Fruit fly (Drosophila melanogaster): ENCODE data around the gene CG34316.

The CG34316 gene

DNA sequence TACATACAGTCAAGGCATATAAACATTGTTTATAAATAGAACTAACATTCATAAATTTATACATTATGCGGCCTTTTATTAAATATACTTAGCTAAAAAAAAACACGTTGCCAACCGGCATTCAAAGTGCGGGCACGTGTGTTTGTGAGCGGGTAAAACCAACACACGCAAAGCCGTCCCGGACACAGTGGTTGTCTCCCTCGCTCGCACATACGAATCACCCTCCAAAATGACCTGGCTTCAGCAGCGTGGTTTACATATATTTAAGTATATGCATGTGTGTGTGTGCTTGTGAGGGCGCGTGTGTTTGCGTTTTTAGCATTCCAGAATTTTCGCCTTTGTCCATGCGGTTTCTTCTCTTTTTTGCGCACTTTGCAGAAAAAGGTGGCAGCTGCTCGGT, 13.1 kb downstream of the CG34316 start (continued):
- TF ChIP-seq Nf-YA (GFP tag; IDR thresholded peaks at IDR 0.05), result no peak
- TF ChIP-seq E2f1 (GFP tag; IDR thresholded peaks at IDR 0.05), result no peak
- TF ChIP-seq CG14441 (GFP tag; IDR thresholded peaks at IDR 0.05), result no peak
- no peak for TF ChIP-seq CG2120 (GFP tag; optimal IDR thresholded peaks at IDR 0.05)
- TF ChIP-seq CG11093 (GFP tag; IDR thresholded peaks at IDR 0.05), result no peak
- TF ChIP-seq CG10366 (GFP tag; IDR thresholded peaks at IDR 0.05), result no peak
- no peak for TF ChIP-seq CrebB (tag; optimal IDR thresholded peaks at IDR 0.05)
- TF ChIP-seq Ets65A (GFP tag), result peak; percentile 81
- no peak for TF ChIP-seq trh (GFP tag; optimal IDR thresholded peaks at IDR 0.05)
- TF ChIP-seq Opbp (GFP tag; IDR thresholded peaks at IDR 0.05; ENCODE audit: partially characterized antibody), result 0 out of 3 replicates have a peak, but pooled peaks have one; percentile 9
- TF ChIP-seq CG10543 (GFP tag; optimal IDR thresholded peaks at IDR 0.05), result peak; percentile 70
- no peak for TF ChIP-seq CG8290 (GFP tag; optimal IDR thresholded peaks at IDR 0.05)
- TF ChIP-seq CG8290 (tag; optimal IDR thresholded peaks at IDR 0.05), result peak in 1 of 2 experiments; percentile 29
- no peak for TF ChIP-seq Sox102F (GFP tag; optimal IDR thresholded peaks at IDR 0.05)
- no peak for TF ChIP-seq CG3726 (GFP tag; IDR thresholded peaks at IDR 0.05)
- peak in 1 of 2 experiments; percentile 68 for TF ChIP-seq Hr78 (GFP tag; optimal IDR thresholded peaks at IDR 0.05)
- TF ChIP-seq odd (GFP tag; optimal IDR thresholded peaks at IDR 0.05), result no peak
- TF ChIP-seq her (GFP tag; optimal IDR thresholded peaks at IDR 0.05), result no peak
- peak; percentile 41 for TF ChIP-seq CG12769 (tag; optimal IDR thresholded peaks at IDR 0.05)
- TF ChIP-seq cg (GFP tag; optimal IDR thresholded peaks at IDR 0.05), result peak; percentile 98
- no peak for TF ChIP-seq mirr (GFP tag; optimal IDR thresholded peaks at IDR 0.05)
- TF ChIP-seq insv (GFP tag; optimal IDR thresholded peaks at IDR 0.05), result no peak
- TF ChIP-seq Hr51 (GFP tag; optimal IDR thresholded peaks at IDR 0.05), result no peak
- TF ChIP-seq Elba2 (GFP tag; optimal IDR thresholded peaks at IDR 0.05), result no peak
- TF ChIP-seq CG17328 (GFP tag; IDR thresholded peaks at IDR 0.05), result no peak
- TF ChIP-seq Rx (GFP tag; IDR thresholded peaks at IDR 0.05), result no peak
- TF ChIP-seq HmgZ (tag; optimal IDR thresholded peaks at IDR 0.05), result peak; percentile 57
- TF ChIP-seq CG3065 (GFP tag; optimal IDR thresholded peaks at IDR 0.05), result no peak
- TF ChIP-seq B-H2 (GFP tag; optimal IDR thresholded peaks at IDR 0.05), result peak; percentile 49
- TF ChIP-seq jumu (GFP tag; optimal IDR thresholded peaks at IDR 0.05), result no peak
- TF ChIP-seq wdn (GFP tag; IDR thresholded peaks at IDR 0.05), result no peak
- TF ChIP-seq wor (GFP tag; IDR thresholded peaks at IDR 0.05), result no peak
- TF ChIP-seq phol (tag; optimal IDR thresholded peaks at IDR 0.05), result no peak
- TF ChIP-seq CG13775 (GFP tag; optimal IDR thresholded peaks at IDR 0.05), result no peak
- TF ChIP-seq CG10959 (GFP tag; IDR thresholded peaks at IDR 0.05), result no peak
- no peak for TF ChIP-seq Tbp (GFP tag; optimal IDR thresholded peaks at IDR 0.05)
- no peak for TF ChIP-seq CG30020 (tag; optimal IDR thresholded peaks at IDR 0.05)
- no peak for TF ChIP-seq NC2α (GFP tag; optimal IDR thresholded peaks at IDR 0.05)
- no peak for TF ChIP-seq so (GFP tag; IDR thresholded peaks at IDR 0.05)
- no peak for TF ChIP-seq CG10654 (GFP tag; optimal IDR thresholded peaks at IDR 0.05)
- TF ChIP-seq CG12942 (GFP tag; optimal IDR thresholded peaks at IDR 0.05), result no peak
- no peak for TF ChIP-seq Jarid2 (GFP tag; optimal IDR thresholded peaks at IDR 0.05)
- TF ChIP-seq CG1832 (GFP tag; optimal IDR thresholded peaks at IDR 0.05), result peak; percentile 75
- no peak for TF ChIP-seq BEAF-32 (GFP tag; optimal IDR thresholded peaks at IDR 0.05)
- TF ChIP-seq CG7839 (tag; optimal IDR thresholded peaks at IDR 0.05), result no peak
- TF ChIP-seq CG4404 (GFP tag; IDR thresholded peaks at IDR 0.05), result no peak
- TF ChIP-seq Optix (GFP tag; IDR thresholded peaks at IDR 0.05), result no peak
- TF ChIP-seq en (GFP tag; optimal IDR thresholded peaks at IDR 0.05), result no peak
- no peak for TF ChIP-seq Hr39 (optimal IDR thresholded peaks at IDR 0.05)
- no peak for TF ChIP-seq bab2 (GFP tag; optimal IDR thresholded peaks at IDR 0.05)
- TF ChIP-seq Trl (optimal IDR thresholded peaks at IDR 0.05), result no peak
- TF ChIP-seq Trl (GFP tag; optimal IDR thresholded peaks at IDR 0.05), result no peak
- peak; percentile 28; the same call in 1 of the 4 replicates for TF ChIP-seq Dll (GFP tag; IDR thresholded peaks at IDR 0.05; ENCODE audit: partially characterized antibody)

All from whole organism, embryonic.